Fruit fly (Drosophila melanogaster): ENCODE data around the gene CG12025.

CG12025 gene

DNA sequence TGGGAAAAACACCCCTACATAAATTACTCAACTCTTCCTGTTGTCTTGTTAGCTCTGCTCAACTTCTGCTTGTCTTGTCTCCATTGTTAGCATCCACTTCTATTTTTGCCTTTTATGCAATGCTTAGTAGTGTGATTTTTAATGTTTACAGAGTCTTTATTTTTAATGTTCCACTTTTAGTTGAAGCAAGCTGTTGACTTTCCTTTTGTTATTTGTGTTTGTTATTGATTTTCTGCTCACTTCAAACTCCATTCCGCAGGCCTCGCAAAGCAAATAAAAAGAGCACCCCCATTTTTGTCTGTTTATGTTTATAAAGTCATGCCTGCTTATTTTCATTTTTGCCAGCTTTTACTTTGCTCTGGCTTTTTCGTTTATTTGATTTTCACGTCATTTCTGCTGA is 16.7 kb downstream of the CG12025 start:
- TF ChIP-seq CG8478 (optimal IDR thresholded peaks at IDR 0.05) (no peak), Dll (optimal IDR thresholded peaks at IDR 0.05) (no peak), psq (optimal IDR thresholded peaks at IDR 0.05) (no peak), pan (optimal IDR thresholded peaks at IDR 0.05) (no peak), EcR (GFP tag; optimal IDR thresholded peaks at IDR 0.05) (no peak), usp (GFP tag; optimal IDR thresholded peaks at IDR 0.05) (no peak)

DNA sequence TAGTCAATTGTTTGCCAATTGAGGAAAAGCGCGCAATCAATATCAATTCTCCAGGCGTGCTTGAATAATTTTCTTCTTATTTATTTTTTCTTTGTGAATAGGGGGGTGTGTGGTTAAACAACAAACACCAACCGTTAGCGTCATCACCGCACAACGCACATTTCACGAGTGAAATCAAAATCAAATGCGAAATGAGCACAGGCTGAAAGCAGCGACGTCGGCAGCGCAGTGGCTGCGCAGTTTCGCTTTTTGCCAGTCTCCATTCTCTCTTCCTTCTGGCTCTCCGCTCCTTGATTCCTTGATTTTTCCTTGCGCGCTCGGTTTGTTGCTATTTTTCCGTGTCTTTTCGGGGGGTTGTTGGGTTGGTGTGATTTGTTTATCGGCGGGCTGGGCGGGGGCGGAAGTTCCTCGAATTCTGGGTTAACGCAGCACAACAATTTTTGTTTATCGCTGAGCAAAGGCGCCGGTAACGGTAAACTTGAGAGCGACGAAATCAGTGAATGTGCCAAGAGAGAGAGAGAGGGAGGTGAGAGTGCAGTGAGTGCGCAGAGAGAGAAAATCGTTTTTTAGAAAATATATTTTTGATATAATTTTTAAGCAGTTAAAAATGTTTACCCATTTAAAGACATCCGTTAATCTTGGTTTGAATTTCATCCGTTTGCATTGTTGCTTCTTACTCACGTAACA is 17.8 kb downstream of the CG12025 start, which contains the start of gene CG13937:
Gene CG13937, minus strand, starts transcription at position 174 of the 687 bp plus-strand sequence.
- TF ChIP-seq psq (optimal IDR thresholded peaks at IDR 0.05) (no peak), EcR (GFP tag; optimal IDR thresholded peaks at IDR 0.05) (no peak), pan (optimal IDR thresholded peaks at IDR 0.05) (no peak), Dll (optimal IDR thresholded peaks at IDR 0.05) (no peak), usp (GFP tag; optimal IDR thresholded peaks at IDR 0.05) (no peak), CG8478 (optimal IDR thresholded peaks at IDR 0.05) (no peak)

DNA sequence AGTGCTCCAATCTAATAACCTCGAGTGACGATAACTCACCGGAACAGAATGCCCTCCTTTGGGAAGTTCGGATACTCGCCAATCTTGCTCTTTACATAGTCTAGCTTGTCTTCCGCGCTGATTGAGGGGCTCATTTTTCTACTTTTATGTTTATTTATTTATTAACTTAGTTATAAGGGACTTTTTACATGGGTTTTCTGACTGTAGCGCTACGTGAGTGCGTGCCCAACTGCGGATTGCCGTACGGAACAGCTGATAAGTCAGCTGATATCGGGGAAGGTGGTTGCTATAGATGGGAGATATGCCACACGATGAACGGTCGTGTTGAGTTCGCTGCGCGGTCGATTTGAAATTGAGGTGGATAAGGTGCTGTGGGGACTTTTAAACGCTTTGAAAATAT is 19.4 kb downstream of the CG12025 start, which contains the start of gene Aprt:
Gene Aprt, minus strand, starts transcription at position 368 of the 400 bp plus-strand sequence.
- TF ChIP-seq CG8478 (optimal IDR thresholded peaks at IDR 0.05) (no peak), Dll (optimal IDR thresholded peaks at IDR 0.05) (no peak), EcR (GFP tag; optimal IDR thresholded peaks at IDR 0.05) (no peak), pan (optimal IDR thresholded peaks at IDR 0.05) (no peak), usp (GFP tag; optimal IDR thresholded peaks at IDR 0.05) (no peak), psq (optimal IDR thresholded peaks at IDR 0.05) (no peak)

DNA sequence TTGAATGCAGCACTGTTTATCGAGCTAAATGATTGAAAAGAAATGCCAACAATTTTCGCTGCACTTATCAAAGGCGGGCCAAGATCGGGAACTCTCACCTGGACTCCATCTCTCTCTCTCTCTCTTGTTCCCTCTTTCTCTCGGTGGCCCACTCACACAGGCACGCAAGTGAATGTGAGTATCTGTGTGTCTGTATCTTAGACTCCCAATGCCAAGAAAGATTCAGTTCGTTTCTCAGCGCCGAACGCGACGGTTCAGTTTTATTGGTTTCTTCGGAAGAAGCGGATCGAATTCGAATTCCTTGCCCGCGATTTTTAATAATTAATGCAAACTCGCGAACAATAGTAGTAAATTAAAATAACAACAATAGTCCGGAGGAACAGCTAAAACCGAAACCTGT is 20.2 kb downstream of the CG12025 start, which contains the start of gene Tmhs:
Gene Tmhs, plus strand, starts transcription at position 222 of the 400 bp plus-strand sequence.
- TF ChIP-seq usp (GFP tag; optimal IDR thresholded peaks at IDR 0.05) (no peak), CG8478 (optimal IDR thresholded peaks at IDR 0.05) (no peak), psq (optimal IDR thresholded peaks at IDR 0.05) (no peak), EcR (GFP tag; optimal IDR thresholded peaks at IDR 0.05) (no peak), Dll (optimal IDR thresholded peaks at IDR 0.05) (no peak), pan (optimal IDR thresholded peaks at IDR 0.05) (no peak)

DNA sequence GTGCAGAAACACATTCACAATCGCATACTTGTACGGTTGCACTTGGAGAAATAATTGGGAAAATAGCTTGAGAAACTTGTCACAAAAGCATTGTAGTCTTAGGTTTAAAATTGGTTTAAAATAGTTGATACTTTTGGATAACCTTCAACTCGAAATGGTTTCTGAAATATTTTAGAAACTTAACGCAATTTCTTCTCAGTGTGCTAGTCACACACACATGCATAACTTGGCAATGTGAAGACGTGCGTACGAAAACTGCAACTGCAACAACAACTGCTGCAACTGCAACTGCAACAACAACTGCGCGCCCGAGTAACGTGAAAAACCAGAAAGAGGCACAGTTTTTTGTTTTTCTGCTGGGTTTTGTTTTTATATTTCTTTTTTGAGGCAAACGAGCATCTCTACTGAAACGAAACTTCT is 20.9 kb downstream of the CG12025 start:
- TF ChIP-seq usp (GFP tag; optimal IDR thresholded peaks at IDR 0.05), result no peak
- no peak for TF ChIP-seq psq (optimal IDR thresholded peaks at IDR 0.05)
- TF ChIP-seq CG8478 (optimal IDR thresholded peaks at IDR 0.05), result no peak
- TF ChIP-seq EcR (GFP tag; optimal IDR thresholded peaks at IDR 0.05), result no peak
- no peak for TF ChIP-seq pan (optimal IDR thresholded peaks at IDR 0.05)
- no peak for TF ChIP-seq Dll (optimal IDR thresholded peaks at IDR 0.05)

DNA sequence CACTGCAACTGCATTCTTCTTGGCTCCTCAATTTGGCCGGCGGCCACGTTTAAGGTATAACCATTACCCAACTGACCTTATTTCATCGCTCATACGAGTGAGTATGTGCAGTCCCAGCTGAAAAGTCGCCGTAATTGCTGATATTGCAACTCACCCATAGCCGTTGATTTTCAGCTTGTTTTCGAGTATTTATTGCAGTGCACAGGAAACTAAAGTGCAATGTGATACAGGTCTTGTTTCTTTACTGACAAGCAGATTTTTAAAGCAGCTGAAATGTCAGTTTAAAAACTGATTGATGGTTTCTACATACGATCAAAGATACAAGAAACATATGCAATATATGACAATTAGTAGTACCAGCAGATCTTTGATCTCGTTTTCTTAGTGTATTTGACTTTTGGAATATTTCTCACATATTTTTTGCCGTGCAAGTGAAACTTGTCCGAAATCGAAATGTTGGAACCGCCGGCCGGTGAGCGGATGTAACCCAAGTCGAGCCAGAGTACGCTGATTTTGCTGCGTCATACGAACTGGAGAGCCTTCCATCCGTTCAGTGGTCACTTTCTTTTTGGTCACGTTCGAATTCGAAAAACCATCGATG is 22.8 kb downstream of the CG12025 start:
- no peak for TF ChIP-seq Dll (optimal IDR thresholded peaks at IDR 0.05)
- TF ChIP-seq CG8478 (optimal IDR thresholded peaks at IDR 0.05), result no peak
- no peak for TF ChIP-seq psq (optimal IDR thresholded peaks at IDR 0.05)
- TF ChIP-seq usp (GFP tag; optimal IDR thresholded peaks at IDR 0.05), result no peak
- TF ChIP-seq pan (optimal IDR thresholded peaks at IDR 0.05), result no peak
- TF ChIP-seq EcR (GFP tag; optimal IDR thresholded peaks at IDR 0.05), result no peak

DNA sequence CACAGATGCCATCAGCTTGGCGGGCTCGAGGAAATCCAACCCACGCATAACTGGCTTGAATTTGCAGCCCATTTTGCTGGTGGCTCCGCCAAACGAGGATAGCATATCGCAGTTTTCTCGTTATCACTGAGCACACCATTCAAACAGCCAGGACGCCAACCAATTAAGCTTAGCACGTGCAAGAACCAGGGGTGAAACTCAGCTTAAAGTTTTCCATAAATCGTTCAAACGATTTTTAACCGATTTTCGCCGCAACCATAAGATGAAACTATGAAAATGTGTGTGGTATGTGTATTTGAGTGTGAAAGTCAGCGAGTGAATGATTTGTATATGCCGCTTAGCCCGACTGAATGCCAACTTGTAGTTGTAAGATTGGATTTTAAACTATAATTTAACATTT is 25.7 kb downstream of the CG12025 start:
- TF ChIP-seq pan (optimal IDR thresholded peaks at IDR 0.05) (no peak), Dll (optimal IDR thresholded peaks at IDR 0.05) (no peak), CG8478 (optimal IDR thresholded peaks at IDR 0.05) (peak; percentile 36), psq (optimal IDR thresholded peaks at IDR 0.05) (no peak), EcR (GFP tag; optimal IDR thresholded peaks at IDR 0.05) (no peak), usp (GFP tag; optimal IDR thresholded peaks at IDR 0.05) (no peak)

DNA sequence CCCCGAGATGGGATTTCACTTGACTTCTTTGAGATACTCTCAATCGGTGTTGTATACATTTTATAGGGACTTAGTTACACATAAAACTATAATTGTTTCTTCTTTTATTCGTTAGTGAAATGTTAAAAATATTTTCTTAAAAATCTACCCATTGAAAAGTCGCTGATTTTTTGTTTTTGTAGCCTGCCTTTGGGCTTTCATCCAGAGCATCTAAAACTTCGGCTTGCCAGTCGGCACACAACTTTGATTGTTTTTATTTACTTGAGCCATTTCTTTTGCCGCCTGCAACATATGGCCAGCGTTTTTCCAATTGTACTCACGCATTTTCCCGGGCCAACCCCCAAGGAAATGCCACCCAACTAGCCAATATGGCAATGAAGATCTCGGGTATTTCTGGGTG is 26.7 kb downstream of the CG12025 start:
- TF ChIP-seq EcR (GFP tag; optimal IDR thresholded peaks at IDR 0.05) (no peak), CG8478 (optimal IDR thresholded peaks at IDR 0.05) (no peak), Dll (optimal IDR thresholded peaks at IDR 0.05) (no peak), psq (optimal IDR thresholded peaks at IDR 0.05) (no peak), usp (GFP tag; optimal IDR thresholded peaks at IDR 0.05) (no peak), pan (optimal IDR thresholded peaks at IDR 0.05) (no peak)

DNA sequence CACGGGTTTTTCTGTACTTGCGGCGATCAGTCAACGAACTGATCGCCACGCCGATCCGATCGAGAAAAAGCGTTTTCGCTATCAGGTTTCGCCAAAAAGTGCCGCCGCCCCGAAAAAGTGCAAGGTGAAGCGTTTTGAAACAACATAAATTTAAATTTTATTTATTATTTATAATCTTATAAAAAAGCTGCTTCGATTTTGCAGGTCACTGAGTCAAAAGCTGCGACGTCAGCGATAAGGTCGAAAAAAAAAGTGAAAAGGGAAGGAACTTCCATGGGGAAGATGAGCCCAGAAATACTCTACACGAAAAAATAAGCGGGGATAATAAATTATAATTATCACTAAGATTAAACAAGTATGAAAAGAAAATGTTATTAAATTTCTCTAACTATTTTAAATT is 32.5 kb downstream of the CG12025 start:
- TF ChIP-seq psq (optimal IDR thresholded peaks at IDR 0.05) (no peak), pan (optimal IDR thresholded peaks at IDR 0.05) (no peak), Dll (optimal IDR thresholded peaks at IDR 0.05) (no peak), EcR (GFP tag; optimal IDR thresholded peaks at IDR 0.05) (no peak), usp (GFP tag; optimal IDR thresholded peaks at IDR 0.05) (no peak), CG8478 (optimal IDR thresholded peaks at IDR 0.05) (no peak)

DNA sequence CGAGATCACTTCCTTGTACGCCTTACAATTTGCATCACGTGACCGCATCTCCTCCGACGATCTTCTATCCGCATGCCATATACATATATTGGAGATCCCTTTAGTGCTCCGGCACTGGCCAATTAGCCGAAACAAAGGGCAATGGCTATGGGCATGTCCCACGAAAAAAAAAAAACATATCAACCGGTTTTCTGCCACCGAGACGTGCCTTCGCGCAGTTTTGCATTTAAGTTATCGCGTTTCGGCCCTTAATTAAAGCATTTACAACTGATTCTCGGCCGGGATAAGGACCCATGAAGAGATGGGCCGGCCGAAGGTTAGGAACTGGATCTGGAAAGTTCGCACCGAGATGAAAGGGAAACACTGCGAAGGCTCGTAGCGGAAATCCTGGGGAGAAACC is 34.4 kb downstream of the CG12025 start:
- TF ChIP-seq EcR (GFP tag; optimal IDR thresholded peaks at IDR 0.05), result no peak
- peak; percentile 13 for TF ChIP-seq Dll (optimal IDR thresholded peaks at IDR 0.05)
- no peak for TF ChIP-seq CG8478 (optimal IDR thresholded peaks at IDR 0.05)
- no peak for TF ChIP-seq pan (optimal IDR thresholded peaks at IDR 0.05)
- no peak for TF ChIP-seq psq (optimal IDR thresholded peaks at IDR 0.05)
- no peak for TF ChIP-seq usp (GFP tag; optimal IDR thresholded peaks at IDR 0.05)

DNA sequence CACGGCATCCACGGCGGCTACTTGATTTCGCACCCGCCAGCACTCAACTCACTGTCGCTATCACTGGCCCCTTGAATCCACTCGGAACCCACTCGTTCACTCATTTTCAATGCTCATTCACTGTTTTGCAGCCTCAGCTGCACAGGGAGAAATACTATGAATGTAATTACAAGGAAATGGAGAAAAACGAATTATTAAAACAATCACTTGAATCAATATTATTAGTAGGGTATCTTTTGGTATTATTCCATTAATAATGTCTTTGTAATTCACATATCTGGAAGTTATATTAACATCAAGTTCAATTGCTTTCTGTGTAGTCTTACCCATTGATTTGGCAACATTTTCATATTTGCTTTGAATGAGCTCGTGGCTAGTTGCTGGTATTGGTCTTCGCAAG is 35.4 kb downstream of the CG12025 start:
- TF ChIP-seq Dll (optimal IDR thresholded peaks at IDR 0.05) (no peak), EcR (GFP tag; optimal IDR thresholded peaks at IDR 0.05) (no peak), pan (optimal IDR thresholded peaks at IDR 0.05) (no peak), psq (optimal IDR thresholded peaks at IDR 0.05) (no peak), usp (GFP tag; optimal IDR thresholded peaks at IDR 0.05) (no peak), CG8478 (optimal IDR thresholded peaks at IDR 0.05) (no peak)

DNA sequence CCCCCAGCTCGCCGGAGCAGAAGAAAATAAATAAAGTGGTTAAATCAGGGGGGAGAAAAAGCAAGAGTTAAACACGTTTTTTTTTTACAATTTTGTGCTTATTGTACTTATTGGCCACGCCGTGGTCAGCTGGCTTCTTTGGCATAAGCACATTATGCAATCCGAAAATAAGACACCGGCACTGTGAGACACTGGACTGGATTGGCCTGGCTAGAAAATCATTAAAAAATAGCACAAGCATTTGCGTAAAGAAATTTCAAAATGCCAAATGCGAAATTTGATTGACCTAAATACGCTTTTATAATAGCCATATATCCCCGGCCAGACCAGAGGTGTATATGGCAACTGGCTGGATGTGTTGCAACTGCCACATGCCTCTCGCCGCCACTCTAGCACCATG is 39.2 kb downstream of the CG12025 start:
- no peak for TF ChIP-seq EcR (GFP tag; optimal IDR thresholded peaks at IDR 0.05)
- TF ChIP-seq psq (optimal IDR thresholded peaks at IDR 0.05), result no peak
- TF ChIP-seq Dll (optimal IDR thresholded peaks at IDR 0.05), result no peak
- no peak for TF ChIP-seq pan (optimal IDR thresholded peaks at IDR 0.05)
- TF ChIP-seq CG8478 (optimal IDR thresholded peaks at IDR 0.05), result no peak
- TF ChIP-seq usp (GFP tag; optimal IDR thresholded peaks at IDR 0.05), result no peak

Measured in whole organism.